Worm (Caenorhabditis elegans): ENCODE data around the gene K08H2.4.

ce11 chrX:13234879-13235278 lies 3.4 kb upstream of the K08H2.4 start, which contains the start of gene K08H2.2:
- TF ChIP-seq nhr-237 (tag; optimal IDR thresholded peaks at IDR 0.05) (no peak), elt-3 (tag; optimal IDR thresholded peaks at IDR 0.05) (no peak), unc-62 (GFP tag; optimal IDR thresholded peaks at IDR 0.05) (no peak), nhr-28 (tag; optimal IDR thresholded peaks at IDR 0.05) (no peak), nhr-77 (tag; optimal IDR thresholded peaks at IDR 0.05) (no peak), eor-1 (tag; optimal IDR thresholded peaks at IDR 0.05) (no peak), ztf-4 (tag; optimal IDR thresholded peaks at IDR 0.05) (no peak), pqm-1 (tag; optimal IDR thresholded peaks at IDR 0.05) (no peak), zag-1 (tag; optimal IDR thresholded peaks at IDR 0.05) (no peak), ZK546.5 (tag; optimal IDR thresholded peaks at IDR 0.05) (no peak), nhr-11 (tag; optimal IDR thresholded peaks at IDR 0.05) (no peak), ama-1 (optimal IDR thresholded peaks at IDR 0.05) (no peak)

Data from whole organism, L3 larva.